Fruit fly (Drosophila melanogaster) whole organism, embryonic: Measurements from ENCODE around the gene M6.

Source experiments
- Ada2b ChIP-seq: fragments of 200-800 bp; sonication (Bioruptor generic); IDR thresholded peaks from 2 replicates; pipeline ENCODE4 v1.3.6; 2022; ENCODE audit warnings: missing biosample characterization, missing genetic modification characterization
- CG11695 ChIP-seq: fragments of 200-800 bp; sonication (Bioruptor generic); IDR thresholded peaks from 3 replicates; pipeline ENCODE4 v1.3.6; 2022; ENCODE audit warnings: missing biosample characterization, missing genetic modification characterization
- CG11696 ChIP-seq: fragments of 200-800 bp; sonication (Bioruptor generic); IDR thresholded peaks from 2 replicates; pipeline ENCODE4 v1.3.6; 2022; ENCODE audit warnings: missing biosample characterization, missing genetic modification characterization
- CG13287 ChIP-seq: fragments of 200-800 bp; sonication (Bioruptor generic); IDR thresholded peaks from 2 replicates; pipeline ENCODE4 v1.3.6; 2022; ENCODE audit warnings: missing biosample characterization, missing genetic modification characterization; ENCODE audit not compliant: partially characterized antibody
- CG13775 ChIP-seq: fragments of 200-800 bp; sonication (Bioruptor generic); optimal IDR thresholded peaks from 3 replicates; lab custom pipeline; 2017; ENCODE audit warnings: missing biosample characterization, mild to moderate bottlenecking, missing genetic modification characterization
- CG14014 ChIP-seq: fragments of 200-800 bp; sonication (Bioruptor generic); IDR thresholded peaks from 2 replicates; pipeline ENCODE4 v1.3.6; 2022; ENCODE audit warnings: missing biosample characterization, missing genetic modification characterization
- CG14860 ChIP-seq: fragments of 200-800 bp; sonication (Bioruptor generic); IDR thresholded peaks from 3 replicates; pipeline ENCODE4 v1.3.6; 2022; ENCODE audit warnings: missing biosample characterization, missing genetic modification characterization; ENCODE audit not compliant: partially characterized antibody
- CG15479 ChIP-seq: fragments of 200-800 bp; sonication (Bioruptor generic); optimal IDR thresholded peaks from 3 replicates; lab custom pipeline; 2019; ENCODE audit warnings: missing biosample characterization, mild to moderate bottlenecking, missing genetic modification characterization, moderate library complexity
- CG15514 ChIP-seq: fragments of 200-800 bp; sonication (Bioruptor generic); optimal IDR thresholded peaks from 3 replicates; lab custom pipeline; 2017; ENCODE audit warnings: missing biosample characterization, missing genetic modification characterization, mild to moderate bottlenecking, moderate library complexity, missing genetic modification reagents
- CG18011 ChIP-seq: fragments of 200-800 bp; sonication (Bioruptor generic); optimal IDR thresholded peaks from 2 replicates; lab custom pipeline; 2017; ENCODE audit warnings: missing biosample characterization, missing genetic modification characterization, mild to moderate bottlenecking, moderate library complexity, missing genotype
- CG18599 ChIP-seq: fragments of 200-800 bp; sonication (Bioruptor generic); optimal IDR thresholded peaks from 3 replicates; lab custom pipeline; 2017; ENCODE audit warnings: missing biosample characterization, missing genetic modification characterization, mild to moderate bottlenecking, moderate library complexity, missing genetic modification reagents
- CG30403 ChIP-seq: fragments of 200-800 bp; sonication (Bioruptor generic); optimal IDR thresholded peaks from 3 replicates; lab custom pipeline; 2016; ENCODE audit warnings: missing biosample characterization, missing genetic modification characterization
- CG32772 ChIP-seq: fragments of 200-800 bp; sonication (Bioruptor generic); IDR thresholded peaks from 2 replicates; pipeline ENCODE4 v1.3.6; 2022; ENCODE audit warnings: missing biosample characterization, missing genetic modification characterization
- CG3838 ChIP-seq: fragments of 200-800 bp; sonication (Bioruptor generic); optimal IDR thresholded peaks from 3 replicates; lab custom pipeline; 2016; ENCODE audit warnings: missing biosample characterization, missing genetic modification characterization
- CG6683 ChIP-seq: fragments of 200-800 bp; sonication (Bioruptor generic); optimal IDR thresholded peaks from 2 replicates; lab custom pipeline; 2017; ENCODE audit warnings: missing biosample characterization, mild to moderate bottlenecking, missing genetic modification characterization, missing genetic modification reagents
- CG7556 ChIP-seq: fragments of 200-800 bp; sonication (Bioruptor generic); optimal IDR thresholded peaks from 2 replicates; lab custom pipeline; 2017; ENCODE audit warnings: missing biosample characterization, mild to moderate bottlenecking, missing genetic modification characterization
- CG9932 ChIP-seq: fragments of 200-800 bp; sonication (Bioruptor generic); IDR thresholded peaks from 2 replicates; pipeline ENCODE4 v1.3.6; 2022; ENCODE audit warnings: missing biosample characterization, missing genetic modification characterization
- Dip3 ChIP-seq: fragments of 200-800 bp; sonication (Bioruptor generic); optimal IDR thresholded peaks from 3 replicates; lab custom pipeline; 2016; ENCODE audit warnings: missing biosample characterization, missing genetic modification characterization
- Doc2 ChIP-seq: fragments of 200-800 bp; sonication (Bioruptor generic); IDR thresholded peaks from 2 replicates; pipeline ENCODE4 v1.3.6; 2022; ENCODE audit warnings: missing biosample characterization, missing genetic modification characterization
- ERR ChIP-seq: fragments of 200-800 bp; sonication (Bioruptor generic); optimal IDR thresholded peaks from 2 replicates; lab custom pipeline; 2016; ENCODE audit warnings: missing biosample characterization, missing genetic modification characterization
- HLH4C ChIP-seq: fragments of 200-800 bp; sonication (Bioruptor generic); IDR thresholded peaks from 3 replicates; pipeline ENCODE4 v1.3.6; 2022; ENCODE audit warnings: missing biosample characterization, missing genetic modification characterization; ENCODE audit not compliant: partially characterized antibody
- Hr51 ChIP-seq, 2 experiments: fragments of 200-800 bp; sonication (Bioruptor generic); optimal IDR thresholded peaks; 2 replicates in 1 of 2; 3 replicates in 1 of 2; lab custom pipeline; 2016 to 2018; ENCODE audit warnings: missing biosample characterization in 2 of 2, missing genetic modification characterization in 2 of 2, mild to moderate bottlenecking in 1 of 2, moderate library complexity in 1 of 2
- Lhr ChIP-seq: fragments of 200-800 bp; sonication (Bioruptor generic); optimal IDR thresholded peaks from 3 replicates; lab custom pipeline; 2017; ENCODE audit warnings: mild to moderate bottlenecking, missing biosample characterization, missing genetic modification reagents, missing genetic modification characterization
- MESR4 ChIP-seq: fragments of 200-800 bp; sonication (Bioruptor generic); optimal IDR thresholded peaks from 2 replicates; lab custom pipeline; 2018; ENCODE audit warnings: missing biosample characterization, mild to moderate bottlenecking, missing genetic modification characterization, moderate library complexity
- Meics ChIP-seq: fragments of 200-800 bp; sonication (Bioruptor generic); optimal IDR thresholded peaks from 2 replicates; lab custom pipeline; 2017; ENCODE audit warnings: missing biosample characterization, mild to moderate bottlenecking, missing genetic modification characterization
- Nf-YC ChIP-seq: fragments of 200-800 bp; optimal IDR thresholded peaks from 3 replicates; lab custom pipeline; 2019; ENCODE audit warnings: missing biosample characterization, mild to moderate bottlenecking, missing genetic modification characterization, moderate library complexity
- Ravus ChIP-seq: fragments of 200-800 bp; sonication (Bioruptor generic); IDR thresholded peaks from 2 replicates; pipeline ENCODE4 v1.3.6; 2022; ENCODE audit warnings: missing biosample characterization, missing genetic modification characterization
- aop ChIP-seq: fragments of 200-800 bp; sonication (Bioruptor generic); IDR thresholded peaks from 2 replicates; pipeline ENCODE4 v1.3.6; 2022; ENCODE audit warnings: missing biosample characterization, missing genetic modification characterization
- ato ChIP-seq: fragments of 200-800 bp; sonication (Bioruptor generic); IDR thresholded peaks from 2 replicates; pipeline ENCODE4 v1.3.6; 2022; ENCODE audit warnings: missing biosample characterization, missing genetic modification characterization; ENCODE audit not compliant: partially characterized antibody
- bcd ChIP-seq: fragments of 200-800 bp; sonication (Bioruptor generic); optimal IDR thresholded peaks from 2 replicates; lab custom pipeline; 2017; ENCODE audit warnings: missing biosample characterization, mild to moderate bottlenecking, missing genetic modification characterization
- chif ChIP-seq, 2 experiments: fragments of 200-800 bp; sonication (Bioruptor generic); optimal IDR thresholded peaks; 3 replicates each; lab custom pipeline; 2016; ENCODE audit warnings: missing biosample characterization in 2 of 2, missing genetic modification characterization in 2 of 2
- chm ChIP-seq: fragments of 200-800 bp; sonication (Bioruptor generic); IDR thresholded peaks from 2 replicates; pipeline ENCODE4 v1.3.6; 2022; ENCODE audit warnings: missing biosample characterization, missing genetic modification characterization
- chn ChIP-seq: fragments of 200-800 bp; sonication (Bioruptor generic); optimal IDR thresholded peaks from 2 replicates; lab custom pipeline; 2016; ENCODE audit warnings: missing biosample characterization, missing genetic modification characterization
- ci ChIP-seq: fragments of 200-800 bp; sonication (Bioruptor generic); IDR thresholded peaks from 3 replicates; pipeline ENCODE4 v1.3.6; 2022; ENCODE audit warnings: missing biosample characterization, missing genetic modification characterization
- dan ChIP-seq: fragments of 200-800 bp; sonication (Bioruptor generic); IDR thresholded peaks from 2 replicates; pipeline ENCODE4 v1.3.6; 2022; ENCODE audit warnings: missing biosample characterization, missing genetic modification characterization
- ems ChIP-seq: fragments of 200-800 bp; sonication (Bioruptor generic); optimal IDR thresholded peaks from 3 replicates; lab custom pipeline; 2016; ENCODE audit warnings: missing biosample characterization, missing genetic modification characterization
- fd3F ChIP-seq: fragments of 200-800 bp; sonication (Bioruptor generic); optimal IDR thresholded peaks from 2 replicates; lab custom pipeline; 2018; ENCODE audit warnings: missing biosample characterization, mild to moderate bottlenecking, missing genetic modification characterization, moderate library complexity
- ham ChIP-seq: fragments of 200-800 bp; sonication (Bioruptor generic); IDR thresholded peaks from 2 replicates; pipeline ENCODE4 v1.3.6; 2022; ENCODE audit warnings: missing biosample characterization, missing genetic modification characterization
- jumu ChIP-seq: fragments of 200-800 bp; sonication (Bioruptor generic); optimal IDR thresholded peaks from 3 replicates; lab custom pipeline; 2016; ENCODE audit warnings: missing biosample characterization, missing genetic modification characterization
- lov ChIP-seq, 2 experiments: fragments of 200-800 bp in 1 of 2; fragments of >200 bp in 1 of 2; sonication (Bioruptor generic) in 1 of 2; IDR thresholded peaks in 1 of 2; optimal IDR thresholded peaks in 1 of 2; 2 replicates in 1 of 2; 3 replicates in 1 of 2; pipeline versions ENCODE4 v1.3.6 to Lab custom; 2017 to 2022; ENCODE audit warnings: missing biosample characterization in 1 of 2, missing genetic modification characterization in 1 of 2
- odd ChIP-seq: fragments of 200-800 bp; sonication (Bioruptor generic); optimal IDR thresholded peaks from 2 replicates; lab custom pipeline; 2017; ENCODE audit warnings: missing biosample characterization, mild to moderate bottlenecking, missing genetic modification characterization
- pum ChIP-seq: fragments of 200-800 bp; sonication (Bioruptor generic); optimal IDR thresholded peaks from 2 replicates; lab custom pipeline; 2016; ENCODE audit warnings: missing biosample characterization, missing genetic modification characterization
- schlank ChIP-seq: fragments of 200-800 bp; sonication (Bioruptor generic); optimal IDR thresholded peaks from 2 replicates; lab custom pipeline; 2018; ENCODE audit warnings: missing biosample characterization, mild to moderate bottlenecking, missing genetic modification characterization
- sens-2 ChIP-seq: fragments of 200-800 bp; sonication (Bioruptor generic); IDR thresholded peaks from 2 replicates; pipeline ENCODE4 v1.3.6; 2022; ENCODE audit warnings: missing biosample characterization, missing genetic modification characterization
- seq ChIP-seq: fragments of 200-800 bp; sonication (Bioruptor generic); IDR thresholded peaks from 2 replicates; pipeline ENCODE4 v1.3.6; 2022; ENCODE audit warnings: missing biosample characterization, missing genetic modification characterization
- sima ChIP-seq: fragments of 200-800 bp; sonication (Bioruptor generic); optimal IDR thresholded peaks from 2 replicates; lab custom pipeline; 2016; ENCODE audit warnings: missing biosample characterization, missing genetic modification characterization
- tin ChIP-seq: fragments of 200-800 bp; sonication (Bioruptor generic); optimal IDR thresholded peaks from 3 replicates; lab custom pipeline; 2016; ENCODE audit warnings: missing biosample characterization, missing genetic modification characterization
- toy ChIP-seq: fragments of 200-800 bp; sonication (Bioruptor generic); IDR thresholded peaks from 2 replicates; pipeline ENCODE4 v1.3.6; 2022; ENCODE audit warnings: missing biosample characterization, missing genetic modification characterization

The M6 gene

DNA sequence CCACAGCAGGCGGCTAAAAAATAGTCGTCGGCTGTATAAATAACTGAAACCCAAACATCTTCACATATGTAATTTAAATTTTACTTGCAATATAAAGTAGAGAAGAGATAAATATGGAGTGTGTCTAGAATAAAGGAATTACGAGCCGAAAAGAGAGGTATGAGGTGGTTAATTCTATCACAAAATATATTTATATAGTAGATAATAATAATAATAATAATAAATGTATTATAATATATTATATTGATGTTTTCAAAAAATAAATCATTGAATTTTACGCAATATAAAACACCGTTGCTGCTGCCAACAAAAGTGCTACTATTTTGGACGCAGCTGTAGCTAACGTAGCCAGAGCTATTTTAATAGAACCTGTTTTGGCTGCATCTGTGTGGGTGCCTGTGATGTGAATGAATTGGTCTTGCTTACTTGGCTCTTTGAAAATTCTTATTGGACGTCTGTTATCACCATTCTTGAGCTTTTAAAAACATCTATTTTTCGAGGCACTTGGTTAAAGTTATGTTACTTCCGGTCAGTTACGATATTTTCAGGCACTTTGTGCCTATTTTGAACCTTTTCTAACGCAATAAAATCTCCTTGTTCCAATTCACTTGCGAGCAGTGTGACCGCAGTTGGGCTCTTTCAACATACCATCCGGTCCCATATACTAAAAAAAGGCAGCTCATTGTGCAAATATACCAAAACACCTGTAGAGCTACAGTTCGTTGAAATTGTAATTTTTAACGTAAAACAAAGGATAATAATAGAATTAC is 10.6 kb upstream of the M6 start, which contains the start of gene Hr78 (continued):
- TF ChIP-seq jumu (GFP tag; lab: Kevin White, UChicago) (no peak), Hr51 (GFP tag; optimal IDR thresholded peaks at IDR 0.05; lab: Kevin White, UChicago) (peak in 1 of 2 experiments; percentile 92), bcd (peak; percentile 74), CG18599 (GFP tag; lab: Kevin White, UChicago) (peak; percentile 89), lov (optimal IDR thresholded peaks at IDR 0.05; lab: Kevin White, UChicago) (no peak), lov (GFP tag; IDR thresholded peaks at IDR 0.05; lab: Robert Waterston, UW) (0 out of 3 replicates have a peak, but pooled peaks have one; percentile 54), CG13775 (GFP tag; lab: Kevin White, UChicago) (peak; percentile 82), seq (no peak; the same call in 1 of the 2 replicates), toy (GFP tag; lab: Robert Waterston, UW) (0 out of 2 replicates have a peak, but pooled peaks have one; percentile 15), CG14014 (GFP tag; lab: Robert Waterston, UW) (peak; percentile 68), Dip3 (GFP tag; lab: Kevin White, UChicago) (no peak), CG9932 (GFP tag; lab: Robert Waterston, UW) (peak; percentile 49), schlank (tag; lab: Kevin White, UChicago) (no peak), Nf-YC (tag; lab: Kevin White, UChicago) (peak; percentile 74), CG18011 (peak; percentile 54), ems (GFP tag; lab: Kevin White, UChicago) (no peak), odd (GFP tag; lab: Kevin White, UChicago) (peak; percentile 87), CG7556 (GFP tag; lab: Kevin White, UChicago) (peak; percentile 92), chif (GFP tag; optimal IDR thresholded peaks at IDR 0.05; lab: Kevin White, UChicago) (no peak), fd3F (GFP tag; lab: Kevin White, UChicago) (peak; percentile 70), chn (no peak), HLH4C (GFP tag; lab: Robert Waterston, UW) (no peak), Lhr (GFP tag; lab: Kevin White, UChicago) (peak; percentile 51), sens-2 (GFP tag; lab: Robert Waterston, UW) (peak; percentile 6; the same call in 1 of the 2 replicates), ERR (no peak), CG11696 (GFP tag; lab: Robert Waterston, UW) (peak; percentile 98), ham (GFP tag; lab: Robert Waterston, UW) (no peak), Meics (GFP tag; lab: Kevin White, UChicago) (peak; percentile 90), CG6683 (GFP tag; lab: Kevin White, UChicago) (peak; percentile 71), chm (GFP tag; lab: Robert Waterston, UW) (0 out of 2 replicates have a peak, but pooled peaks have one; percentile 29), CG15514 (GFP tag; lab: Kevin White, UChicago) (peak; percentile 52), CG11695 (peak; percentile 89; the same call in 2 of the 3 replicates), CG14860 (no peak), dan (GFP tag; lab: Robert Waterston, UW) (no peak), CG15479 (GFP tag; lab: Kevin White, UChicago) (peak; percentile 32), CG13287 (GFP tag; lab: Robert Waterston, UW) (no peak; the same call in 1 of the 2 replicates), Ravus (no peak; the same call in 1 of the 2 replicates), CG30403 (GFP tag; lab: Kevin White, UChicago) (peak; percentile 55), ci (peak; percentile 80; the same call in 2 of the 3 replicates), aop (no peak), Doc2 (GFP tag; lab: Robert Waterston, UW) (no peak), MESR4 (GFP tag; lab: Kevin White, UChicago) (peak; percentile 93), CG32772 (GFP tag; lab: Robert Waterston, UW) (no peak), ato (GFP tag; lab: Robert Waterston, UW) (no peak), tin (GFP tag; lab: Kevin White, UChicago) (peak; percentile 51), CG3838 (peak; percentile 19), Ada2b (GFP tag; lab: Robert Waterston, UW) (peak; percentile 63), sima (GFP tag; lab: Kevin White, UChicago) (no peak), pum (GFP tag; lab: Kevin White, UChicago) (no peak)
